Worm (Caenorhabditis elegans) whole organism, L1 larva: ENCODE measurements around the gene dgtr-1.

Experiments used
- C04F5.9 ChIP-seq: sonication (generic microtip); optimal IDR thresholded peaks from 2 replicates; lab custom pipeline; 2016; ENCODE audit warnings: missing genetic modification characterization, missing compliant biosample characterization
- C16A3.4 ChIP-seq: fragments of 150-350 bp; optimal IDR thresholded peaks from 2 replicates; lab custom pipeline; 2014; ENCODE audit warnings: missing biosample characterization, missing genetic modification characterization
- F16B12.6 ChIP-seq: fragments of 150-350 bp; optimal IDR thresholded peaks from 2 replicates; lab custom pipeline; 2014; ENCODE audit warnings: missing biosample characterization, missing genetic modification characterization
- aha-1 ChIP-seq: fragments of 150-350 bp; optimal IDR thresholded peaks from 2 replicates; lab custom pipeline; 2014; ENCODE audit warnings: missing biosample characterization, missing genetic modification characterization
- aly-2 ChIP-seq: fragments of 150-350 bp; optimal IDR thresholded peaks from 2 replicates; lab custom pipeline; 2014; ENCODE audit warnings: missing biosample characterization, missing genetic modification characterization
- blmp-1 ChIP-seq: fragments of 150-350 bp; optimal IDR thresholded peaks from 2 replicates; lab custom pipeline; 2014; ENCODE audit warnings: missing biosample characterization, missing genetic modification characterization
- ceh-63 ChIP-seq: fragments of 200-800 bp; sonication (Bioruptor generic); optimal IDR thresholded peaks from 2 replicates; lab custom pipeline; 2018; ENCODE audit warnings: mild to moderate bottlenecking, missing genetic modification characterization, missing compliant biosample characterization
- ceh-8 ChIP-seq: fragments of 200-800 bp; sonication (Bioruptor generic); optimal IDR thresholded peaks from 2 replicates; lab custom pipeline; 2018; ENCODE audit warnings: mild to moderate bottlenecking, missing genetic modification characterization, moderate library complexity, missing compliant biosample characterization
- ceh-82 ChIP-seq, 3 experiments: fragments of 150-350 bp in 1 of 3; sonication (generic microtip) in 2 of 3; optimal IDR thresholded peaks; 2 replicates each; lab custom pipeline; 2014 to 2017; ENCODE audit warnings: missing biosample characterization in 3 of 3, missing genetic modification characterization in 3 of 3
- ceh-88 ChIP-seq: fragments of 200-800 bp; sonication (Bioruptor generic); IDR thresholded peaks from 2 replicates; pipeline ENCODE4 v1.3.6; 2022; ENCODE audit warnings: missing genetic modification characterization, missing compliant biosample characterization
- ces-1 ChIP-seq: fragments of 150-350 bp; optimal IDR thresholded peaks from 2 replicates; lab custom pipeline; 2014; ENCODE audit warnings: missing biosample characterization, missing genetic modification reagents, missing genetic modification characterization
- dpl-1 ChIP-seq, 3 experiments: fragments of 150-350 bp in 2 of 3; sonication (generic microtip) in 1 of 3; optimal IDR thresholded peaks; 2 replicates each; lab custom pipeline; 2014 to 2017; ENCODE audit warnings: missing biosample characterization in 3 of 3, missing genetic modification characterization in 3 of 3, missing genetic modification reagents in 3 of 3
- dsc-1 ChIP-seq: sonication (generic microtip); optimal IDR thresholded peaks from 2 replicates; lab custom pipeline; 2016; ENCODE audit warnings: mild to moderate bottlenecking, missing genetic modification characterization, missing compliant biosample characterization
- efl-1 ChIP-seq, 4 experiments: fragments of 150-350 bp; optimal IDR thresholded peaks in 3 of 4; peaks in 1 of 4; 1 replicate in 1 of 4; 2 replicates in 3 of 4; lab custom pipeline; 2014; ENCODE audit warnings: missing biosample characterization in 2 of 4, missing genetic modification characterization in 2 of 4, missing genetic modification reagents in 2 of 4
- efl-3 ChIP-seq: fragments of 200-800 bp; sonication (Bioruptor generic); optimal IDR thresholded peaks from 2 replicates; lab custom pipeline; 2018; ENCODE audit warnings: mild to moderate bottlenecking, missing genetic modification characterization, missing compliant biosample characterization
- egl-27 ChIP-seq, 2 experiments: fragments of 150-350 bp in 1 of 2; sonication (generic microtip); optimal IDR thresholded peaks; 3 replicates each; lab custom pipeline; 2017 to 2018; ENCODE audit warnings: missing biosample characterization in 2 of 2, missing genetic modification characterization in 2 of 2, missing genetic modification reagents in 2 of 2
- ets-5 ChIP-seq: fragments of 200-800 bp; sonication (Bioruptor generic); IDR thresholded peaks from 2 replicates; pipeline ENCODE4 v1.3.6; 2022; ENCODE audit warnings: missing genetic modification characterization, missing compliant biosample characterization
- fkh-10 ChIP-seq: sonication (generic microtip); optimal IDR thresholded peaks from 2 replicates; lab custom pipeline; 2017; ENCODE audit warnings: missing biosample characterization, missing genetic modification reagents, missing genetic modification characterization
- fkh-8 ChIP-seq: sonication (generic microtip); optimal IDR thresholded peaks from 2 replicates; lab custom pipeline; 2016; ENCODE audit warnings: mild to moderate bottlenecking, missing genetic modification characterization, missing compliant biosample characterization
- grh-1 ChIP-seq: fragments of 200-800 bp; sonication (Bioruptor generic); IDR thresholded peaks from 2 replicates; pipeline ENCODE4 v1.3.6; 2022; ENCODE audit warnings: missing genetic modification reagents, missing genetic modification characterization, missing compliant biosample characterization
- hlh-17 ChIP-seq: fragments of 200-800 bp; sonication (Bioruptor generic); optimal IDR thresholded peaks from 2 replicates; lab custom pipeline; 2018; ENCODE audit warnings: missing genetic modification characterization, mild to moderate bottlenecking, missing compliant biosample characterization, moderate library complexity, borderline replicate concordance
- hlh-4 ChIP-seq: sonication (generic microtip); optimal IDR thresholded peaks from 2 replicates; lab custom pipeline; 2016; ENCODE audit warnings: mild to moderate bottlenecking, missing genetic modification characterization, missing compliant biosample characterization
- irx-1 ChIP-seq: sonication (generic microtip); optimal IDR thresholded peaks from 2 replicates; lab custom pipeline; 2016; ENCODE audit warnings: missing genetic modification characterization, missing compliant biosample characterization
- jun-1 ChIP-seq: fragments of 150-350 bp; optimal IDR thresholded peaks from 2 replicates; lab custom pipeline; 2014; ENCODE audit warnings: missing biosample characterization, missing genetic modification reagents, missing genetic modification characterization
- lin-13 ChIP-seq: fragments of 150-350 bp; optimal IDR thresholded peaks from 2 replicates; lab custom pipeline; 2014; ENCODE audit warnings: missing biosample characterization, missing genetic modification reagents, missing genetic modification characterization
- lin-39 ChIP-seq: fragments of 150-350 bp; optimal IDR thresholded peaks from 2 replicates; lab custom pipeline; 2014; ENCODE audit warnings: missing biosample characterization, missing genetic modification reagents, missing genetic modification characterization
- lir-3 ChIP-seq: sonication (generic microtip); optimal IDR thresholded peaks from 2 replicates; lab custom pipeline; 2016; ENCODE audit warnings: mild to moderate bottlenecking, missing genetic modification characterization, moderate library complexity, missing compliant biosample characterization; ENCODE audit not compliant: poor library complexity
- mab-9 ChIP-seq: fragments of 200-800 bp; sonication (Bioruptor generic); IDR thresholded peaks from 2 replicates; pipeline ENCODE4 v1.3.6; 2022; ENCODE audit warnings: missing genetic modification reagents, missing genetic modification characterization, missing compliant biosample characterization
- mdl-1 ChIP-seq, 2 experiments: fragments of 150-350 bp; optimal IDR thresholded peaks; 2 replicates each; lab custom pipeline; 2014 to 2017; ENCODE audit warnings: missing biosample characterization in 2 of 2, missing genetic modification characterization in 2 of 2, inconsistent platforms in 1 of 2
- mep-1 ChIP-seq: fragments of 150-350 bp; optimal IDR thresholded peaks from 2 replicates; lab custom pipeline; 2014; ENCODE audit warnings: missing biosample characterization, missing genetic modification characterization
- nhr-19 ChIP-seq: fragments of 200-800 bp; sonication (Bioruptor generic); conservative IDR thresholded peaks from 2 replicates; pipeline ENCODE4 v1.3.6; 2022; ENCODE audit warnings: missing genetic modification characterization, missing compliant biosample characterization
- nhr-20 ChIP-seq: sonication (generic microtip); optimal IDR thresholded peaks from 2 replicates; lab custom pipeline; 2016; ENCODE audit warnings: mild to moderate bottlenecking, missing genetic modification characterization, missing compliant biosample characterization
- nhr-237 ChIP-seq: fragments of 150-350 bp; optimal IDR thresholded peaks from 2 replicates; lab custom pipeline; 2014; ENCODE audit warnings: missing biosample characterization, missing genetic modification characterization
- nhr-28 ChIP-seq: fragments of 150-350 bp; optimal IDR thresholded peaks from 2 replicates; lab custom pipeline; 2014; ENCODE audit warnings: missing biosample characterization, missing genetic modification characterization
- nhr-71 ChIP-seq: sonication (generic microtip); optimal IDR thresholded peaks from 2 replicates; lab custom pipeline; 2016; ENCODE audit warnings: mild to moderate bottlenecking, missing genetic modification characterization, moderate library complexity, missing compliant biosample characterization
- nhr-76 ChIP-seq: sonication (generic microtip); optimal IDR thresholded peaks from 2 replicates; lab custom pipeline; 2017; ENCODE audit warnings: missing biosample characterization, missing genetic modification characterization
- nhr-77 ChIP-seq: fragments of 150-350 bp; optimal IDR thresholded peaks from 2 replicates; lab custom pipeline; 2014; ENCODE audit warnings: missing biosample characterization, missing genetic modification characterization
- nhr-84 ChIP-seq: sonication (generic microtip); optimal IDR thresholded peaks from 2 replicates; lab custom pipeline; 2017; ENCODE audit warnings: missing biosample characterization, missing genetic modification characterization
- nhr-90 ChIP-seq: sonication (generic microtip); optimal IDR thresholded peaks from 2 replicates; lab custom pipeline; 2016; ENCODE audit warnings: mild to moderate bottlenecking, missing genetic modification characterization, missing compliant biosample characterization; ENCODE audit not compliant: poor library complexity
- pag-3 ChIP-seq: sonication (generic microtip); optimal IDR thresholded peaks from 2 replicates; lab custom pipeline; 2017; ENCODE audit warnings: missing genetic modification characterization, mild to moderate bottlenecking, missing compliant biosample characterization, antibody characterized with exemption, borderline replicate concordance; ENCODE audit not compliant: insufficient read depth
- pqm-1 ChIP-seq: sonication (generic microtip); optimal IDR thresholded peaks from 3 replicates; lab custom pipeline; 2017; ENCODE audit warnings: missing biosample characterization, missing genetic modification characterization
- rnt-1 ChIP-seq: sonication (generic microtip); optimal IDR thresholded peaks from 2 replicates; lab custom pipeline; 2016; ENCODE audit warnings: mild to moderate bottlenecking, missing genetic modification characterization, moderate library complexity, missing compliant biosample characterization
- skn-1 ChIP-seq: fragments of 150-350 bp; optimal IDR thresholded peaks from 2 replicates; lab custom pipeline; 2014; ENCODE audit warnings: missing biosample characterization, missing genetic modification characterization
- sptf-1 ChIP-seq: fragments of 150-350 bp; optimal IDR thresholded peaks from 2 replicates; lab custom pipeline; 2014; ENCODE audit warnings: missing biosample characterization, missing genetic modification characterization
- sup-37 ChIP-seq: fragments of 200-800 bp; sonication (Bioruptor generic); optimal IDR thresholded peaks from 2 replicates; lab custom pipeline; 2018; ENCODE audit warnings: mild to moderate bottlenecking, missing genetic modification characterization, missing compliant biosample characterization
- swsn-7 ChIP-seq: sonication (generic microtip); optimal IDR thresholded peaks from 2 replicates; lab custom pipeline; 2016; ENCODE audit warnings: missing genetic modification characterization, missing compliant biosample characterization
- tbx-2 ChIP-seq: sonication (generic microtip); optimal IDR thresholded peaks from 2 replicates; lab custom pipeline; 2016; ENCODE audit warnings: missing genetic modification characterization, missing compliant biosample characterization
- tlp-1 ChIP-seq: fragments of 150-350 bp; optimal IDR thresholded peaks from 2 replicates; lab custom pipeline; 2014; ENCODE audit warnings: missing biosample characterization, missing genetic modification characterization
- unc-98 ChIP-seq: fragments of 200-800 bp; sonication (Bioruptor generic); IDR thresholded peaks from 2 replicates; pipeline ENCODE4 v1.3.6; 2022; ENCODE audit warnings: missing genetic modification characterization, missing compliant biosample characterization
- xbp-1 ChIP-seq: sonication (generic microtip); optimal IDR thresholded peaks from 2 replicates; lab custom pipeline; 2016; ENCODE audit warnings: missing genetic modification characterization, missing compliant biosample characterization
- ztf-11 ChIP-seq, 2 experiments: sonication (generic microtip); optimal IDR thresholded peaks; 2 replicates each; lab custom pipeline; 2016 to 2017; ENCODE audit warnings: missing genetic modification characterization in 2 of 2, missing biosample characterization in 1 of 2, missing compliant biosample characterization in 1 of 2
- ztf-4 ChIP-seq: fragments of 150-350 bp; optimal IDR thresholded peaks from 2 replicates; lab custom pipeline; 2014; ENCODE audit warnings: missing biosample characterization, missing genetic modification characterization

dgtr-1 gene

DNA sequence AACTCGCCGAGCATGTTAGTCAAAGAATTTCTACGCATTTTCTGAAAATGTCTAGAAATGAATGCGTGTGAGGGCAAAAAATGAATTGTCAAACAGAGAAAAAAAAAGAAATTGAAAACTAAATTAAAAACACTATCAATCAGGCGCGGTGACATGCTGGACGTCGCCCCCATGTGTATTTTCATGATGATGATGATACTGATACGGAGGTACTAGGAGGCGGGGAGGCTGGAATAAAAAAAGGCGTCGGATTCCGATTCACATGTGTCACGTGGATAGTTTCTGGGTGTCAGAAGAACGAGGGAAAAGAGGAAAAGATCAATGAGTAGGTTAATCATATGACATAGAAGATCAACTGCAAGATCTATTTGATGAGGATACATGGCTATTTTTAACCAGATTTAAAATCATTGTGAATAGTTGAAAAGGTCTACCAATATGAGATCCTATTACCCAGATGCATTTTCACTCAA, 8.5 kb downstream of the dgtr-1 start, which contains the start of gene W01A11.7 (continued):
- TF ChIP-seq aha-1 (no peak), rnt-1 (tag; lab: Kevin White, UChicago) (no peak), dsc-1 (tag; lab: Kevin White, UChicago) (no peak), mab-9 (GFP tag; lab: Robert Waterston, UW) (no peak), efl-3 (GFP tag; lab: Kevin White, UChicago) (no peak), blmp-1 (tag; lab: Kevin White, UChicago) (peak; percentile 85), C04F5.9 (tag; lab: Kevin White, UChicago) (no peak), egl-27 (tag; optimal IDR thresholded peaks at IDR 0.05; lab: Kevin White, UChicago) (no peak), C16A3.4 (no peak), aly-2 (tag; lab: Kevin White, UChicago) (no peak), ceh-63 (GFP tag; lab: Kevin White, UChicago) (no peak), xbp-1 (no peak), fkh-8 (tag; lab: Kevin White, UChicago) (no peak), irx-1 (no peak), hlh-4 (tag; lab: Kevin White, UChicago) (no peak), unc-98 (GFP tag; lab: Robert Waterston, UW) (no peak), efl-1 (optimal IDR thresholded peaks at IDR 0.05; lab: Kevin White, UChicago) (peak in 1 of 2 experiments; percentile 9), efl-1 (GFP tag; optimal IDR thresholded peaks at IDR 0.05 in 1 of 2; lab: Kevin White, UChicago) (peak in 1 of 2 experiments; percentile 92), ceh-88 (GFP tag; lab: Robert Waterston, UW) (no peak), F16B12.6 (no peak), ztf-11 (tag; optimal IDR thresholded peaks at IDR 0.05; lab: Kevin White, UChicago) (no peak), dpl-1 (GFP tag; optimal IDR thresholded peaks at IDR 0.05; lab: Kevin White, UChicago) (peak; percentile 13 to 39 (median 34)), sup-37 (GFP tag; lab: Kevin White, UChicago) (no peak), nhr-237 (tag; lab: Kevin White, UChicago) (no peak), ceh-8 (GFP tag; lab: Kevin White, UChicago) (no peak), ets-5 (no peak), mep-1 (peak; percentile 52), lir-3 (tag; lab: Kevin White, UChicago) (peak; percentile 13), mdl-1 (tag; optimal IDR thresholded peaks at IDR 0.05; lab: Kevin White, UChicago) (peak in 1 of 2 experiments; percentile 83), nhr-71 (tag; lab: Kevin White, UChicago) (peak; percentile 90), nhr-28 (tag; lab: Kevin White, UChicago) (no peak), nhr-76 (tag; lab: Kevin White, UChicago) (no peak), nhr-20 (tag; lab: Kevin White, UChicago) (peak; percentile 93), ztf-4 (tag; lab: Kevin White, UChicago) (no peak), ces-1 (no peak), pag-3 (tag; lab: Kevin White, UChicago) (no peak), lin-13 (GFP tag; lab: Kevin White, UChicago) (peak; percentile 37), lin-39 (tag; lab: Kevin White, UChicago) (no peak), jun-1 (tag; lab: Kevin White, UChicago) (no peak), nhr-77 (tag; lab: Kevin White, UChicago) (no peak), skn-1 (no peak), pqm-1 (tag; lab: Kevin White, UChicago) (no peak), tbx-2 (tag; lab: Kevin White, UChicago) (peak; percentile 72), grh-1 (peak; percentile 64), sptf-1 (tag; lab: Kevin White, UChicago) (no peak), tlp-1 (tag; lab: Kevin White, UChicago) (no peak), fkh-10 (GFP tag; lab: Kevin White, UChicago) (no peak), nhr-84 (no peak), nhr-90 (peak; percentile 82), hlh-17 (GFP tag; lab: Kevin White, UChicago) (no peak), ceh-82 (tag; optimal IDR thresholded peaks at IDR 0.05; lab: Kevin White, UChicago) (peak in 1 of 3 experiments; percentile 10), nhr-19 (GFP tag; lab: Robert Waterston, UW) (peak; percentile 69), swsn-7 (tag; lab: Kevin White, UChicago) (no peak)
